Worm (Caenorhabditis elegans) whole organism, L1 larva: ENCODE measurements around the gene srx-82.

Experiments used
- C16A3.4 ChIP-seq: fragments of 150-350 bp; optimal IDR thresholded peaks from 2 replicates; lab custom pipeline; 2014; ENCODE audit warnings: missing biosample characterization, missing genetic modification characterization
- aha-1 ChIP-seq: fragments of 150-350 bp; optimal IDR thresholded peaks from 2 replicates; lab custom pipeline; 2014; ENCODE audit warnings: missing biosample characterization, missing genetic modification characterization
- aly-2 ChIP-seq: fragments of 150-350 bp; optimal IDR thresholded peaks from 2 replicates; lab custom pipeline; 2014; ENCODE audit warnings: missing biosample characterization, missing genetic modification characterization
- ama-1 ChIP-seq: fragments of 150-350 bp; optimal IDR thresholded peaks from 2 replicates; lab custom pipeline; 2014
- ceh-63 ChIP-seq: fragments of 200-800 bp; sonication (Bioruptor generic); optimal IDR thresholded peaks from 2 replicates; lab custom pipeline; 2018; ENCODE audit warnings: mild to moderate bottlenecking, missing genetic modification characterization, missing compliant biosample characterization
- ceh-82 ChIP-seq, 3 experiments: fragments of 150-350 bp in 1 of 3; sonication (generic microtip) in 2 of 3; optimal IDR thresholded peaks; 2 replicates each; lab custom pipeline; 2014 to 2017; ENCODE audit warnings: missing biosample characterization in 3 of 3, missing genetic modification characterization in 3 of 3
- ceh-90 ChIP-seq: sonication (generic microtip); optimal IDR thresholded peaks from 2 replicates; lab custom pipeline; 2016; ENCODE audit warnings: missing genetic modification characterization, missing compliant biosample characterization
- dpl-1 ChIP-seq, 3 experiments: fragments of 150-350 bp in 2 of 3; sonication (generic microtip) in 1 of 3; optimal IDR thresholded peaks; 2 replicates each; lab custom pipeline; 2014 to 2017; ENCODE audit warnings: missing biosample characterization in 3 of 3, missing genetic modification characterization in 3 of 3, missing genetic modification reagents in 3 of 3
- efl-1 ChIP-seq, 4 experiments: fragments of 150-350 bp; optimal IDR thresholded peaks in 3 of 4; peaks in 1 of 4; 1 replicate in 1 of 4; 2 replicates in 3 of 4; lab custom pipeline; 2014; ENCODE audit warnings: missing biosample characterization in 2 of 4, missing genetic modification characterization in 2 of 4, missing genetic modification reagents in 2 of 4
- elt-2 ChIP-seq: sonication (generic microtip); optimal IDR thresholded peaks from 2 replicates; lab custom pipeline; 2016; ENCODE audit warnings: missing genetic modification characterization, mild to moderate bottlenecking, inconsistent platforms, missing compliant biosample characterization, missing genetic modification reagents
- elt-3 ChIP-seq, 6 experiments: fragments of 150-350 bp in 1 of 6; sonication (generic microtip); optimal IDR thresholded peaks; 2 replicates each; lab custom pipeline; 2017 to 2018; ENCODE audit warnings: missing biosample characterization in 6 of 6, missing genetic modification characterization in 6 of 6, inconsistent platforms in 1 of 6
- ets-5 ChIP-seq: fragments of 200-800 bp; sonication (Bioruptor generic); IDR thresholded peaks from 2 replicates; pipeline ENCODE4 v1.3.6; 2022; ENCODE audit warnings: missing genetic modification characterization, missing compliant biosample characterization
- fkh-8 ChIP-seq: sonication (generic microtip); optimal IDR thresholded peaks from 2 replicates; lab custom pipeline; 2016; ENCODE audit warnings: mild to moderate bottlenecking, missing genetic modification characterization, missing compliant biosample characterization
- grh-1 ChIP-seq: fragments of 200-800 bp; sonication (Bioruptor generic); IDR thresholded peaks from 2 replicates; pipeline ENCODE4 v1.3.6; 2022; ENCODE audit warnings: missing genetic modification reagents, missing genetic modification characterization, missing compliant biosample characterization
- hlh-17 ChIP-seq: fragments of 200-800 bp; sonication (Bioruptor generic); optimal IDR thresholded peaks from 2 replicates; lab custom pipeline; 2018; ENCODE audit warnings: missing genetic modification characterization, mild to moderate bottlenecking, missing compliant biosample characterization, moderate library complexity, borderline replicate concordance
- hlh-4 ChIP-seq: sonication (generic microtip); optimal IDR thresholded peaks from 2 replicates; lab custom pipeline; 2016; ENCODE audit warnings: mild to moderate bottlenecking, missing genetic modification characterization, missing compliant biosample characterization
- hpl-2 ChIP-seq: fragments of 150-350 bp; optimal IDR thresholded peaks from 2 replicates; lab custom pipeline; 2014; ENCODE audit warnings: missing biosample characterization, missing genetic modification reagents, missing genetic modification characterization
- isw-1 ChIP-seq: fragments of 200-800 bp; sonication (Bioruptor generic); IDR thresholded peaks from 2 replicates; pipeline ENCODE4 v1.3.6; 2022; ENCODE audit warnings: missing genetic modification characterization, missing compliant biosample characterization
- lin-14 ChIP-seq: fragments of 200-800 bp; sonication (Bioruptor generic); optimal IDR thresholded peaks from 2 replicates; lab custom pipeline; 2018; ENCODE audit warnings: mild to moderate bottlenecking, missing genetic modification characterization, moderate library complexity, missing compliant biosample characterization
- lin-15B ChIP-seq: fragments of 150-350 bp; sonication (generic microtip); optimal IDR thresholded peaks from 3 replicates; lab custom pipeline; 2014; ENCODE audit warnings: missing biosample characterization, missing genetic modification characterization
- lsy-2 ChIP-seq, 2 experiments: fragments of 150-350 bp; optimal IDR thresholded peaks; 2 replicates each; lab custom pipeline; 2014; ENCODE audit warnings: missing biosample characterization in 2 of 2, missing genetic modification characterization in 2 of 2
- mdl-1 ChIP-seq, 2 experiments: fragments of 150-350 bp; optimal IDR thresholded peaks; 2 replicates each; lab custom pipeline; 2014 to 2017; ENCODE audit warnings: missing biosample characterization in 2 of 2, missing genetic modification characterization in 2 of 2, inconsistent platforms in 1 of 2
- nhr-19 ChIP-seq: fragments of 200-800 bp; sonication (Bioruptor generic); conservative IDR thresholded peaks from 2 replicates; pipeline ENCODE4 v1.3.6; 2022; ENCODE audit warnings: missing genetic modification characterization, missing compliant biosample characterization
- nhr-28 ChIP-seq: fragments of 150-350 bp; optimal IDR thresholded peaks from 2 replicates; lab custom pipeline; 2014; ENCODE audit warnings: missing biosample characterization, missing genetic modification characterization
- nhr-47 ChIP-seq: sonication (generic microtip); optimal IDR thresholded peaks from 2 replicates; lab custom pipeline; 2016; ENCODE audit warnings: mild to moderate bottlenecking, missing genetic modification characterization, moderate library complexity, missing compliant biosample characterization
- nhr-76 ChIP-seq: sonication (generic microtip); optimal IDR thresholded peaks from 2 replicates; lab custom pipeline; 2017; ENCODE audit warnings: missing biosample characterization, missing genetic modification characterization
- nhr-77 ChIP-seq: fragments of 150-350 bp; optimal IDR thresholded peaks from 2 replicates; lab custom pipeline; 2014; ENCODE audit warnings: missing biosample characterization, missing genetic modification characterization
- nhr-85 ChIP-seq: sonication (generic microtip); peaks from one replicate; lab custom pipeline; 2016; ENCODE audit warnings: missing genetic modification characterization, inconsistent platforms, missing compliant biosample characterization
- nhr-90 ChIP-seq: sonication (generic microtip); optimal IDR thresholded peaks from 2 replicates; lab custom pipeline; 2016; ENCODE audit warnings: mild to moderate bottlenecking, missing genetic modification characterization, missing compliant biosample characterization; ENCODE audit not compliant: poor library complexity
- pag-3 ChIP-seq: sonication (generic microtip); optimal IDR thresholded peaks from 2 replicates; lab custom pipeline; 2017; ENCODE audit warnings: missing genetic modification characterization, mild to moderate bottlenecking, missing compliant biosample characterization, antibody characterized with exemption, borderline replicate concordance; ENCODE audit not compliant: insufficient read depth
- skn-1 ChIP-seq: fragments of 150-350 bp; optimal IDR thresholded peaks from 2 replicates; lab custom pipeline; 2014; ENCODE audit warnings: missing biosample characterization, missing genetic modification characterization
- snpc-4 ChIP-seq: fragments of 150-350 bp; optimal IDR thresholded peaks from 2 replicates; lab custom pipeline; 2014; ENCODE audit warnings: missing biosample characterization, missing genetic modification characterization
- snu-23 ChIP-seq: sonication (generic microtip); optimal IDR thresholded peaks from 2 replicates; lab custom pipeline; 2016; ENCODE audit warnings: missing genetic modification characterization, missing compliant biosample characterization
- unc-130 ChIP-seq: fragments of 150-350 bp; optimal IDR thresholded peaks from 2 replicates; lab custom pipeline; 2017; ENCODE audit warnings: missing biosample characterization, missing genetic modification characterization, inconsistent platforms
- unc-62 ChIP-seq: fragments of 150-350 bp; optimal IDR thresholded peaks from 2 replicates; lab custom pipeline; 2014; ENCODE audit warnings: missing biosample characterization, missing genetic modification reagents, missing genetic modification characterization
- unc-86 ChIP-seq: sonication (generic microtip); optimal IDR thresholded peaks from 2 replicates; lab custom pipeline; 2016; ENCODE audit warnings: missing genetic modification characterization, missing compliant biosample characterization
- unc-98 ChIP-seq: fragments of 200-800 bp; sonication (Bioruptor generic); IDR thresholded peaks from 2 replicates; pipeline ENCODE4 v1.3.6; 2022; ENCODE audit warnings: missing genetic modification characterization, missing compliant biosample characterization
- vab-15 ChIP-seq: sonication (generic microtip); optimal IDR thresholded peaks from 2 replicates; lab custom pipeline; 2017; ENCODE audit warnings: missing genotype, mild to moderate bottlenecking, missing genetic modification characterization, missing compliant biosample characterization
- zag-1 ChIP-seq: fragments of 150-350 bp; optimal IDR thresholded peaks from 2 replicates; lab custom pipeline; 2014; ENCODE audit warnings: missing biosample characterization, missing genetic modification characterization
- zip-4 ChIP-seq: fragments of 200-800 bp; sonication (Bioruptor generic); optimal IDR thresholded peaks from 2 replicates; lab custom pipeline; 2018; ENCODE audit warnings: mild to moderate bottlenecking, missing genetic modification characterization, moderate library complexity, missing compliant biosample characterization
- ztf-4 ChIP-seq: fragments of 150-350 bp; optimal IDR thresholded peaks from 2 replicates; lab custom pipeline; 2014; ENCODE audit warnings: missing biosample characterization, missing genetic modification characterization

srx-82 gene

DNA sequence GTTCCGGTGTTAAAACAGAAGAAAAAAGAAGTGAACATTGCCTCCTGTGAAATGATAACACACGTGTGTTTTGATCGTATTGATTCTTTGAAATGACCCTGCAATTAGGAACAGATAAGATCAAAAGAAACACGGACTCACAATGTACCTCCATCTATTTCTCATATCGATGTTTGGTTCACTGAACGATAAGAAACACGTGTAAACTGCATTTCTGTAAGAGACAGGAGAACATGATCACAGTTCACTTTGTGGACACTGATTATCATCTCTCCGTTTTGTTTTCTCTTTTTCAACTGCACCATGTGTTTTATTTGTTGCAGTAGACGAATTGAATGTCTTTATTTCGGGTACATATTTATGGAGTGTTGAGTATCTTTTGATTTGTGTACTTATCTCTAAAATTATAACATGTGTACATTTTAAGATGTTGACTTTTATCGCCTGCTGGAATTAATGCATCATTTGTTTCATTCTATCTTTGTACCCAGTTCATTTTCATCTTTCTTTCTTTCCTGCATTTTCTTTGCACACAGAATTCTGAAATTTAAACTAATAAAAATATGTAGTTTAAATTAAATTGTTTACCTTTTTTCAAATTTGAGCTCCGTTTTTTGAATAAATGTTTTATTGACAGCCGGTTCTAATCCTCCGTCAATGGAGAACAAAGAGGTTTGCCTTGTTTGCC is 16.6 kb upstream of the srx-82 start, which contains the start of the genes H12C20.7 and nhr-68 (continued):
- TF ChIP-seq ztf-4 (tag; lab: Kevin White, UChicago) (peak; percentile 95), mdl-1 (tag; optimal IDR thresholded peaks at IDR 0.05; lab: Kevin White, UChicago) (peak in 1 of 2 experiments; percentile 90), nhr-76 (no peak), aly-2 (tag; lab: Kevin White, UChicago) (no peak)

DNA sequence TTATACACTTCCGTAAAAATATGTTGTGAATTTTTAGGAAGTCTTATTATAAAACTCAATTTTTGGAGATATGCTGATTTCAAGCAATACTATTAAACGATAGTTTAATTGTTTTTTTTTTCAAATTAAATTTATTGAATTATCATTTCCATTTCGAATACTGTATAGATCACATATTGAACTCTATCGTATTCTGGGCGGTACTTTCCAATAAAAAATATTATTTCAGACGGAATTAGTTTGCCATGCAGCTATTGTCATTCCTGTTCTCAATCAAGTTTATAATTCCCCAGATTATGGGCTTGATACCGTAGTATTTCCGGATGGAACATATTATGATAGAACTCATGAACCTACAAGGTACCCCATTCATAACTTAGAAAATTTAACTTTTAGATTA is 15.0 kb upstream of the srx-82 start:
- no peak for TF ChIP-seq snu-23
- peak in 1 of 2 experiments; percentile 51 for TF ChIP-seq lsy-2 (tag; optimal IDR thresholded peaks at IDR 0.05; lab: Kevin White, UChicago)
- TF ChIP-seq, all 84 proteins: peak for 1

DNA sequence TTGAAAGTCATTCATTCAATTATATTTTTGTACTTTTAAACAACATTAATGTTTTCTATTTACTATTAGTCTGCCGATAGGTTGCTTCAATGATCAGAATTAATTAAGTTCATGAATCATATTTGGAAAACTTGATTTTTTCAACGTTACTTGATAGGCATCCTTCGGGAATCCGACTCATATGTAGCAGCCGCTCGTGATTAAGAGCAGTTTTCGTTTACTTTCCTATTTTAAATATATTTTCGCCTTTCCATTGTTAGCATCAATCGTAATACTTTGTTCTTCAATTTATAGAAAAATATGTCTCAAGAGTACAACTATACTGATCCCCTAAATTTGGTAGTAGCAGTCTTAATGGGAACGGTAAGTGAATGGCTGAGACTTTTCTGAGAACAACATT is 8.7 kb upstream of the srx-82 start, which contains the start of gene srx-90:
TSS of gene srx-90 (plus strand) at position 301 of the 400 bp plus-strand sequence.
- TF ChIP-seq nhr-19 (GFP tag; lab: Robert Waterston, UW) (no peak), nhr-77 (tag; lab: Kevin White, UChicago) (no peak), lin-15B (tag; lab: Kevin White, UChicago) (no peak), nhr-28 (tag; lab: Kevin White, UChicago) (no peak), lin-14 (GFP tag; lab: Kevin White, UChicago) (no peak), unc-62 (GFP tag; lab: Kevin White, UChicago) (no peak), hlh-4 (tag; lab: Kevin White, UChicago) (no peak), elt-3 (tag; optimal IDR thresholded peaks at IDR 0.05; lab: Kevin White, UChicago) (no peak), ceh-90 (tag; lab: Kevin White, UChicago) (no peak)

DNA sequence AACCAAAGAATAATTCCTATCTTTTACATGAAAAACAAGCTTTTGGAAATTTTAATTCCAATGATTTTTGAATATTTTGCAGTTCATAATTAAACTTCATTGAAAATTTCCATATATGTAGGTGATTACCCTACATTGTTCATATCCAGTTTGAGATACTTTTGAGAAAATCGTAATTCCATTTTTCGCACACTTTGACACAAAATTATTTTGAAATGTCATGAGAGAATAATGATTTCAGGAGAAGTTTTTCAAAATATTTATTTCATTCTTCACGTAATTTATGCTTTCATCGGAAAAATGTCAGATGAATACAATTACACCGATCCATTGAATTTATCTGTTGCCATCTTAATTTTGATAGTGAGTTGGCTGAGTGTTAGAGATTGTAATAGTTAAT is 6.3 kb upstream of the srx-82 start, which contains the start of gene srx-88:
TSS of gene srx-88 (plus strand) at position 301 of the 400 bp plus-strand sequence.
- TF ChIP-seq ama-1 (no peak), elt-3 (tag; optimal IDR thresholded peaks at IDR 0.05; lab: Kevin White, UChicago) (no peak), nhr-19 (GFP tag; lab: Robert Waterston, UW) (no peak), grh-1 (GFP tag; lab: Robert Waterston, UW) (no peak), unc-86 (no peak), ets-5 (GFP tag; lab: Robert Waterston, UW) (no peak), unc-130 (tag; lab: Kevin White, UChicago) (no peak), lsy-2 (tag; optimal IDR thresholded peaks at IDR 0.05; lab: Kevin White, UChicago) (no peak), lin-15B (tag; lab: Kevin White, UChicago) (no peak), C16A3.4 (tag; lab: Kevin White, UChicago) (no peak), unc-98 (GFP tag; lab: Robert Waterston, UW) (no peak), hlh-4 (tag; lab: Kevin White, UChicago) (no peak)

DNA sequence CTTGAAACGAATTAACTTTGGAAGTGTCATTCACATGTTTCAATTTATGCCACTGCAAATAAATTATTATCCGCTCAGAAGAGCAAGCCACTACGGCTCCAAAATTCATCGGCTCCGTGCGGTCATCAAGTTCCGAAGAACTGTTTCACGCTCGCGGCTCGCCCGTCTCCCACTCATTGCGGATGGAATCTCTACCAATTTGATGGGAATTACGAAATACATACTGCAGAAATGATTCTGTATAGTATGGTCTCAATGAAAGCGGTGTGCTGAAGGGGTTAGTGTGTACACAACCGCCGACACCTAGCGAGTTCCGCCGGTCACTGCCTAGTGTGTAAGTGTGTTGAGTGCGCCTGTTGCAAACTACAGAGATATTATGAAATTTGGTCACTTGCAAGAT is 4.4 kb upstream of the srx-82 start:
- TF ChIP-seq dpl-1 (GFP tag; optimal IDR thresholded peaks at IDR 0.05; lab: Kevin White, UChicago) (peak in 1 of 3 experiments; percentile 0), aha-1 (tag; lab: Kevin White, UChicago) (no peak), efl-1 (optimal IDR thresholded peaks at IDR 0.05; lab: Kevin White, UChicago) (peak; percentile 4 to 30), efl-1 (GFP tag; optimal IDR thresholded peaks at IDR 0.05 in 1 of 2; lab: Kevin White, UChicago) (no peak), unc-130 (tag; lab: Kevin White, UChicago) (no peak), elt-2 (peak; percentile 61), nhr-47 (peak; percentile 54), ceh-82 (tag; optimal IDR thresholded peaks at IDR 0.05; lab: Kevin White, UChicago) (peak; percentile 42 to 54 (median 49)), zip-4 (GFP tag; lab: Kevin White, UChicago) (peak; percentile 70), skn-1 (peak; percentile 11), snpc-4 (tag; lab: Kevin White, UChicago) (peak; percentile 97), hlh-17 (GFP tag; lab: Kevin White, UChicago) (no peak), nhr-28 (tag; lab: Kevin White, UChicago) (no peak), hlh-4 (tag; lab: Kevin White, UChicago) (no peak), isw-1 (GFP tag; lab: Robert Waterston, UW) (no peak), pag-3 (tag; lab: Kevin White, UChicago) (no peak), nhr-85 (tag; lab: Kevin White, UChicago) (peak; percentile 87), mdl-1 (tag; optimal IDR thresholded peaks at IDR 0.05; lab: Kevin White, UChicago) (no peak), ceh-63 (no peak), grh-1 (GFP tag; lab: Robert Waterston, UW) (0 out of 2 replicates have a peak, but pooled peaks have one; percentile 28), hpl-2 (GFP tag; lab: Kevin White, UChicago) (peak; percentile 56), zag-1 (no peak), vab-15 (tag; lab: Kevin White, UChicago) (no peak), fkh-8 (no peak), nhr-19 (GFP tag; lab: Robert Waterston, UW) (peak; percentile 66), nhr-90 (tag; lab: Kevin White, UChicago) (peak; percentile 62)
